Worm (Caenorhabditis elegans) whole organism, L3 larva: ENCODE results near the gene C35D10.8.

Experiments
- fkh-10 ChIP-seq: sonication (generic microtip); optimal IDR thresholded peaks from 2 replicates; lab custom pipeline; 2017; ENCODE audit warnings: missing biosample characterization, missing genetic modification reagents, missing genetic modification characterization
- nhr-23 ChIP-seq: fragments of 150-350 bp; optimal IDR thresholded peaks from 2 replicates; lab custom pipeline; 2014; ENCODE audit warnings: missing biosample characterization, missing genetic modification reagents, missing genetic modification characterization
- ztf-11 ChIP-seq: fragments of 150-350 bp; optimal IDR thresholded peaks from 2 replicates; lab custom pipeline; 2014; ENCODE audit warnings: missing biosample characterization, missing genetic modification characterization

DNA sequence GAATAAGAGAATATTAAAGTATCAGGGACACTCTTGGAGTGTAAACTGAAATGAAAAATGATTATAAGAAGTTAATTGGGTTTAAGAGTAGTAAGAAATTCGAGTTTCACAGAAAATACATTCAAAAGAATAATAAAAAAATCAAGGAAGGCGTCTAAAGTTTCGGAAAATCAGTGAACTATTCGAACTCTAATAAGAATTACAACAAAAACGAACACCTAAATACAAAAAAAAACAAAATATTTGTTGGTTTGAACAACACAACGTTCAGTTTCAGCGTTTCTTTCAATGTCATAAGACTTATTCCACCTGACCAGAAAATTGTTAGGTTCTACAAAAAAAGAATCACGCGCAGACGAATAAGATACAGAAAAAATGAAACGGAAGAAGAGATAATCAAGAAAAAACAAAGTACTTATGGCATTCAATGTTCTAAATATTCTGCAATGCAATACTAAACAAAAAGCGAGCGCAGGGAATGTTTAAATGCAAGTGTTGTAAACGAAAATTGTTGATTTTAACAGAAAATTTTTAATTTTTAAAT is 44.1 kb downstream of the C35D10.8 start, which contains the start of gene nhl-2:
- no peak for TF ChIP-seq ztf-11 (tag; lab: Kevin White, UChicago)
- no peak for TF ChIP-seq fkh-10 (GFP tag; lab: Kevin White, UChicago)
- no peak for TF ChIP-seq nhr-23
